Worm (Caenorhabditis elegans): ENCODE results near the gene clec-138.

Gene clec-138

DNA sequence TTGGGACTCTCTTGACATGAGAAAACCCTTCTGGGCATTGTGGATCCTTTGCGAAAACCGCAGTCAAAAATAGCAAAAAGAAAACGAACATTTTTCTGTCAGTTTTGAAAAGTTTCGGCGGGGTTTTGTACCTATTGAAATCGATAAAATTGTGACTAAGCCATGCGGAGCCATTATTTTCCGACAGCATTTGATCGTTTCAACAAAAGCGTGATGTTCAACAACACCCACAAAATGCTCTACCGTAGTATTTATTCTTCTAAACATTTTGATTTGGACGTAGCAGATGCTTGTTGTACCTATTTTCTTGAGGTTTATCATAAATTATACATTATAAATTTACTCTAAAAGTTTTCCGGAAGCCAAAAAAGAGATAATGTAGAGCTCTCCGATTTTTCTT is 3.2 kb downstream of the clec-138 start, which contains the start of gene clec-136:
Gene clec-136, minus strand, starts transcription at position 101 of the 400 bp plus-strand sequence.
- TF ChIP-seq unc-62 (GFP tag; optimal IDR thresholded peaks at IDR 0.05) = no peak

DNA sequence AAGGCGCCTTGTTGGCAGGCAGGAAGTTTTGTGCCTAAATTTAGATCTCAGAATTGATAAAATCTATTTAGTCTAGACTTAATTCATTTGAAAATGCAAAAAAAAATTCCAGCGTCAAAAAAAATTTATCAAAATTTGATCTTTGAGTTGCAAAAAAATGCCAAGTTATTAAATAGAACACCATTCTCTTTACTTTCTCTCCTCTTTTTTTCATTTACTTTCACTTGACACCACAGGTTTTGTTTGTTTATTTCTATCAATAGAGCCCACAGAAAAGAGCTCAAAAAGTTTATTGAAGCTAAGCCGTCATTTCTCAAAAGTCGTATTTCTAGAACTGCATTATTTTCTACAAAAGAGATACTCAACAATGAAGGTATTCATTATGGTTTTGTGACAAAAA is 6.9 kb downstream of the clec-138 start, which contains the start of gene pqn-35:
Gene pqn-35, plus strand, starts transcription at position 301 of the 400 bp plus-strand sequence.
- no peak for TF ChIP-seq unc-62 (GFP tag; optimal IDR thresholded peaks at IDR 0.05)

DNA sequence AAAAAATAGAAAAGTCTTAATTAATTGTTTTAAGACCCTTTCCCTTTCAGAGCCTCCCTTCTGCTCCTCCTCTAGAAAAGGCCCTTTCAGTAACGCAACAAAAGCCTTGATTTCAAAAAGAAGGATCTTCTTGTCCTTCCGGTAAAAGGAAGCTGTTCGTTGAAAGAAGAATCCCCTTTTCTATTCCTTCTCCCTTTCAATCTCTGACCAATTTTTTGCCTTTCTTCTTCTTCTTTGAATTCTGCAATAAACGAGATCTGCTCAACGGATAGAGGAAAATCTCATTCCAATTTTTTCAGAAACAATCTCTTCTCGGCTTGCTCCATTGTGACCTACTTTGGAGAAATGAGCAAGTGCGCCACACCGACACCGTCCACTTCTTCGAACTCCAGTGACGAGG is 11.5 kb downstream of the clec-138 start, which contains the start of gene F35D11.3:
Gene F35D11.3, plus strand, starts transcription at position 300 of the 400 bp plus-strand sequence.
- TF ChIP-seq unc-62 (GFP tag; optimal IDR thresholded peaks at IDR 0.05) = no peak

DNA sequence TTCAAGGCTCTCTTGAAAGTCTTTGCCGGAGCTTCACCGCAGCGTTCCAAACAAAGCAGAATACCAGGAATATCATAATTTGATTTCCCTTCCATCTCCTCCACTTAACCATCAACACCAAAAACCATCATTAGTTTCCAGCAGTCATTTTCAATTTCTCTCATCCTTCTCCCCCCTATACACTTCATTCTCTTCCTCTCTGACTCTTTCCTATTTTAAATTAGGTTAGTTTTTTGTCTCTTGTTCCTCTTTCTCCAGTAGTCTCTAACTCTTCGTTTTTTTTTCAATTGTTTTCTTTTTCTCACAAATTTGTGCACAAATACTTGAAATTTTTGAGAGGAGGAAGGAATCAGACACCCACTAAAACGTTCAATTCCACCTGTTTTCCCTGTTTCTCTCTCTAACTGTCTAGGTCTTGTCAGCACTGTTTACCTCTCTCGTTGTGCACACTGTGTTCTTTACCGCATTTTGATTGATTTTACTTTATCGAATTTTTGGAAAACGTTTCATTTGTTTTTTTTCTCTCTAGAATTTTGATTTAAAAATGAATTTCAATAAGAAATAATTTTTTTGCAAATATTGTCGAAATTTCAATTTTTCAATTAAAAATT is 12.8 kb downstream of the clec-138 start:
- no peak for TF ChIP-seq unc-62 (GFP tag; optimal IDR thresholded peaks at IDR 0.05)

DNA sequence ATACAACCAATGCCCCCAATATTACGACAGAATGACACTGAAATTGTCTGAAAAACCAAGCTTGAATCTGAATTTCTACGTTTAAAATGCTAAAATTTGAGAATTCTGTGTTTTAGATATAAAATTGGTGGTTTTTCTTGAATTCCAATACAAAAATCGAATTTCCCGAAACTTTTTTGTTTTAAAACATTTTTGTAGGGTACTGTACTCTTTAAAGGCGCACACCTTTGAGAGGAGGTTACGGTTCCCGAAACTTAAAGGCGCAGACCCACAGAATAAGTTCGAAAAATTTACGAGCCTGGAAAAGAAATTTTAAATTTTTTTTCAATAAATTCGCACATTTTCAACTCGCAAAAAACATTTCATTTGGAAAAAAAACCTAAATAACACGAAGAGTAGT is 14.9 kb downstream of the clec-138 start:
- no peak for TF ChIP-seq unc-62 (GFP tag; optimal IDR thresholded peaks at IDR 0.05)

DNA sequence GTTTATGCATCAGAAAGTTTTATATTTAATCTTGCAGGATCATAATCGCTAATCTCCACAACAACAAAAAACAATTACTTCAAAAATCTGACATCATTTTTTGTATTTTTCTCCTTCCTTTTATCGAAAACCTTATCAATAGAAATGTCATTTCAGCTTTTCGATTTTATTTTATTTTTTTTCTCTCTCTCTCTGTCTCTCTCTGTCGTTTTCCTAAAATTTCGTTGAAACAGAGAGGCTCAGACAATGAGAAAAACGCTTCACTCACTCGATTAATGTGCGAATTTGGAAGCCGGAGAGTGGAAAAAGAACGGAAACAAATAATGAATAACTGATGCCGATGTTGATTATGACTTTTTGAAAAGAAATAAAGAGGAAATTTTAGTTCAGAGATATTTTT is 15.5 kb downstream of the clec-138 start:
- no peak for TF ChIP-seq unc-62 (GFP tag; optimal IDR thresholded peaks at IDR 0.05)

DNA sequence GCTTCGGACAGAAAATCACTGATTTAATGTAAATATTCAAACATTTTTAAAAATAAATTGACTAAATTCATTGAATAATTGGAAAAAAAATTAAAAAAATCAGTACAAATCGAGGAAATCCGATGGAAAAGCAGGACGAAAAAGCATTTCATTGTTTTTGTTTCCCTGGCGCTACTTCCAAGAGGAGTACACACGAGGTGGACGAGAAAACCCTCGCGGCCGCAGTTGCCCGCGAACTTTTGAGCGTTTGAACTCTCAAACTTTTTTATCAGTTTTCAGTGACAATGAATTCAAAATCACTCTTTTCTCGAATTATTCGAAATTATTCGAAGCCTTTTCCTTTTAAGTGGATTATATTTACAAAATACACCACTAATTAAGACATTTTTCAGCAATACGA is 16.6 kb downstream of the clec-138 start, which contains the start of gene F35D11.4:
Gene F35D11.4, plus strand, starts transcription at position 393 of the 400 bp plus-strand sequence.
- no peak for TF ChIP-seq unc-62 (GFP tag; optimal IDR thresholded peaks at IDR 0.05)

DNA sequence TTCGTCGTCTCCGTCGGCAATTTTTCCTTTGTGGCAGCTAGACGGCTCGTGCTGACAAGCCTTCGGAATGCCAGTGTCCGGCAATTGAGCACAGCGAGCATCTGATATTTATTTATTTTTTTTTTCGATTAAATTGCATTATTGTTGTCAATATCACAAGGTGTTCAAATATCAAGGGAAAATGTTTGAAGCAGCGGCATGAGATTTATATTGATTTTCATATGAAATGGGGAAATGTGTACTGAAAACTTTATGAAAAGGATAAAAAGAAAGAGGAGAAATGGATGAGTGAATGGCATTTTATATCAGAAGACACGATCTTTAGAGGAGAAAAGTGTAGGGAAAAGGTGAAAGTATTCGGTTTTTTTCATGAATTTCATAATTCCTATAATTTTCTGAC is 17.1 kb downstream of the clec-138 start, which contains the start of gene coa-3:
Gene coa-3, minus strand, starts transcription at position 101 of the 400 bp plus-strand sequence.
- no peak for TF ChIP-seq unc-62 (GFP tag; optimal IDR thresholded peaks at IDR 0.05)

DNA sequence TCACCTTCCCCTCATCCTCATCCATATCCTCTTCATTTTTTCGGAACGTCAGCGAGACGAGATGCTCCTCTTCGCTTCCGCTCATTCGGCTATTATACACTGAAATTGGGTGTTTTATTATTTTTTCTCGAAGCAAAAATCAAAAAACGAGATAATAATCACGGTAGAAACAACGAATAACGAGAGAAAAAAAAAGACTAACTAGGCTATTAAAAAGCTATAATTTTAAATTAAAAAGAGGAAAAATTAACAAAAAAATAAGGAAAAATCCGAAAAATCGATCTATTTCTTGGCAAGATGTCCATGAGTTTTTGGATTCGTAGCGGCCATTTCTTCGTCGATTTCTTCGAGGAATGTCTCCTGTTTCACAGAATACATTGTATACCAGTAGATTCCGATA is 18.3 kb downstream of the clec-138 start, which contains the start of gene ipla-1:
Gene ipla-1, minus strand, starts transcription at position 101 of the 400 bp plus-strand sequence.
- TF ChIP-seq unc-62 (GFP tag; optimal IDR thresholded peaks at IDR 0.05) = no peak

DNA sequence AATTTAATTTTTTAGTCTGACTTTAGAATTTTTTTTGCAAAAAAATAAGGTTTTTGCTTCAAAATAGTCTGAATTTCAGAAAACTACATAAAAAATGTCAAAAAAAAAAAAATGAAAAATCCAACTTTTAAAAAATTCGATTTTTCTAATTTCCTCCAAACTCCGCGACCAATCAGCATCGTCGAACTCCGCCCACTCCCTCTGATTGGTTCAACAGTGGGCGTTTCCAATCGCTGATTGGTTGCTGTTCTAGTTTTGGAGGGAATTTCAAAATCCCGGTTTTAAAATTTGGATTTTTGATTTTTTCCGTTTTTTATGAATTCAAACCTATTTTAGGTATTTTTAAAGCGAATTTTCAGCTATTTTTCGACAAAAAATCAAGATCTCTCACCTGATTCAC is 18.8 kb downstream of the clec-138 start:
- no peak for TF ChIP-seq unc-62 (GFP tag; optimal IDR thresholded peaks at IDR 0.05)

DNA sequence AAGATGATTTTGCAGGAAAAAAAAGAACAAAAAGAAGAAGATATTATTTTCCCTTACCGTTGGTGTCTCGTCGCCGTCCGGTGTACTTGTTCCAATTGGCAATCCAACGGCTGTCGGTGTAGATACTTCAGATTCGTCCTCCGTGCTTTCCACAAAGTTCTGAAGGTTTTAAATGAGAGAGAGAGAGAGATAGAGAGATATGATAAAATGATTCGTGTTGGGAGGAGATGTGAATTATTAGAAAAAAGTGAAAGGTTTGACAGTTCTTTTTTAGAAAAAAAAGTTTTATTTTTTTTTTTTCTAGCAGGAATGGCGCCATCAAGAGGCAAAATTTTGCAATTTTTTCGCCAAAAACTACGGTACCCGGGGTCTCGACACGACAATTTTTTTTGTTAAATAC is 19.3 kb downstream of the clec-138 start:
- no peak for TF ChIP-seq unc-62 (GFP tag; optimal IDR thresholded peaks at IDR 0.05)

DNA sequence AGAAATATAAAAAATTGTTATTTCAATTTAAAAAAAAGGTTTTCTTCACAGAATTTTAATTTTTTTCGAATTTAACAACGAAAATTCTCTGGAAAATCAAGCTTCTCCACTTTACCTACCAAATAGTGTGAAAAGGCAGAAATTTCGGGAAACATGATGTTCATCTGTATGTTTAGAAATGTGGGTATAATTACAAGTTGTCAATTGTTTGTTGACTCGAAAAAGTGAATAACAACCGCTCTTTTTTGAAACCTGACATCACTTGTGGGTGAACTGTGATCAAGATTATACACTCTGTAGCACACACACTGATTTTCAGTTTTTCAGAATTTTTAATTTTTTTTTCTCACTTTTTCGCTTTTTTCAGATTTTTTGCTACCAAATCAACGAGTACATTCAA is 19.8 kb downstream of the clec-138 start:
- no peak for TF ChIP-seq unc-62 (GFP tag; optimal IDR thresholded peaks at IDR 0.05)

DNA sequence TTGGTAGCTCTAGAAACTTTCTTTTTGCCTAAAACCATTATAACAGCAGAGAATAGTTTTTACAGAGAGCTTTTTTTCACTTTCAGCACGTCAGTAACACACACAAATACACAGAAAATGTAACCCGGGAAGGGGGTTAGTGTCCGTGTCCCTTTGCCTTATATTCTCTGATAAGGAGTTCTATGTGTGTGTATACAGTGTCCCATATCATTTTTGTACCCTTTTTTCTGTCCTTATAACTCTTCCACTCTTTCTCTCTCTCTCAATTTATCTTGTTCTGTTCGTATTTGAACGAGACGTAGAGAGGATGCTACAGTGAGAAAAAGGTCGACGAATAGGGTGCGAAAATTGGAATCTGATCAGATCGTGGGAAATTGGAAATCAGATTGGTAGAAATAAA is 20.8 kb downstream of the clec-138 start:
- no peak for TF ChIP-seq unc-62 (GFP tag; optimal IDR thresholded peaks at IDR 0.05)

DNA sequence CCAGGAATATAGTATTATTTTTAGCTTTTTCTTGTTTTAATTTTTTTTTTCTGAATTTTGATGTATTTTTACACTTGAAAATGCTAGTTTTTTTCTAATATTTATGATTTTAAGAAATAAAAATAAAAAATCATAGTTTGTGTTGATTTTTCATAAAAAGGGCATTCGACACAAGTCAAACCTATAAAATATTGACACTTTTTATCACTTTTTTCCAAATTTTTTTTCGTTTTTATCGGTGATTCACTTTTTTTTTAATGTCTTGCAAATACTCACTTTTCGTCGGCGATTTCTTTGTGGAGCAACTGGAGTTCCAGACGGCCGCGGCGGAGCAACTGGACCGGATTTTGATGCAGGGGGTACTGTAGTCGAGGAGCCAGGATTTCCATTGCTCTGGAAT is 22.2 kb downstream of the clec-138 start:
- TF ChIP-seq unc-62 (GFP tag; optimal IDR thresholded peaks at IDR 0.05) = no peak

DNA sequence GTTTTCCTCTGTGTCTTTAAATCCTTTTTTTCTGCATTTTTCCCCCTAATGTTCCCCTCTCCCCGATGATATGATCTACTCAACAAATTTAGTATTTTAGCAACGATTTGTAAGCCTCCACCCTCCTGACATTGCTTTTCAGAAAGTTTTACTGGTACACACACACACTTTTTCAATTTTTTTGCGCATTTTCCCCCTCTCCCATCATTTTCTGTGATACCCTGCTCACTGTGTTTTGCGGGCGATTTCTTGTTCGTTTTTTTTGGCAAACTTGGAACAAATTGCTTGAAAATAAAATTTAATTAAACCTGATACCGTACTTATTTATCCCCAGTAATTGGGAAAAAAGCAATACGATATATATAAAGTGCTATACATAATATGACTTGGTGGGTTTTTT is 28.9 kb downstream of the clec-138 start:
- no peak for TF ChIP-seq unc-62 (GFP tag; optimal IDR thresholded peaks at IDR 0.05)

DNA sequence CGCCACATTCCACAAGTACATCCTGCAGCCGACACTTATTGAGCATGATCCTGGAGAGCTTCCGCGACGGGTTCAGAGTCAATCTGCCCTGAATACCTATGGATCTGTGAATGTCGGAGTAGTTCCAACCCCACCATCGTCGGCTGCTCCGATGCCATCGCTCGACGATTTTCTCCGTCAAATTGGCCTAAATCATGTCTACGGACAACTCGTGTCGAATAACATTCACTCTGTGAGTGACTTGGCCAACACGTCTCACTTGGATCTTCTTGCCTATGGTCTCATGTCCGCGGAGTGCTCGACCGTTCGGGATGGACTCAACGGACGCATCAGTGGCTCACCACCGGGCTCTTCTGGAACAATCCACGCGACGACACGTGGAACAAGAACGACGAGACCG is 29.5 kb downstream of the clec-138 start:
- no peak for TF ChIP-seq unc-62 (GFP tag; optimal IDR thresholded peaks at IDR 0.05)

DNA sequence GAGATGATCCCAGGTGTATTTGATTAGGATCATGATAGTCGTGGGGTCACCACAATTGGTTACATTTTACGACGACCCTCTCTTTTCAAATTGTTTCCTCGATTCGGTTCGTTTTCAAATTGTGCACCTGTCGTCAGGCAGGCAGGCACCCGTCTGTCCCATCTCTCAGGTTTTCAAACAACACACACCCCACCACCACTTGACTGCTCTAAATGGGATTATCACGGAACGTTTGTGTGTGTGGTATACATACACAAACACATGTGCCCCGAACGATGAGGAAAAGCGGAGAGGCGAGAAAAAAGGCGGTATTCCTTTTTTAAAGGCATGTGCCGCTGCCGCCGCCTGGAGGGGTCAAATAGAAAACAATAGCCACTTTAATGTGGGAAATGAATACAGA is 34.3 kb downstream of the clec-138 start:
- no peak for TF ChIP-seq unc-62 (GFP tag; optimal IDR thresholded peaks at IDR 0.05)

DNA sequence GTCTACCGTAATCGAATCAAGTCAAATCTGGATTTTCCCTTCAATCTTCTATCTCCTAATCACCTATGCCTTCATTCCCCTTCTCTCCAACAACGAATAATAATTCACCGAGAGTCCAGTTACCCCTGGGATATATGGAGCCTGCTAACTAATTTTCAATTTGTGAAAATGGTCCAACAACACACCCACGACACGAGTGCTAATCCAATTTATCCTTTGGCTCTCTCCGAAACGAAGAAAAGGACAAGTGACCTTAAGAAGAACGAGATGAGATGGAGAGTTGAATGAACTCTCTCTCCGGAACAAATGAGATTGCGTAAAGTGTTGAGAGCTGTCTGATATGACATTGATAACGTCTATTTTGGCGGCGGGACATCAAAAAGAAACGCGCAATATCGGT is 35.3 kb downstream of the clec-138 start:
- no peak for TF ChIP-seq unc-62 (GFP tag; optimal IDR thresholded peaks at IDR 0.05)

Measured in whole organism, dauer.